In the genomic region with DNA sequence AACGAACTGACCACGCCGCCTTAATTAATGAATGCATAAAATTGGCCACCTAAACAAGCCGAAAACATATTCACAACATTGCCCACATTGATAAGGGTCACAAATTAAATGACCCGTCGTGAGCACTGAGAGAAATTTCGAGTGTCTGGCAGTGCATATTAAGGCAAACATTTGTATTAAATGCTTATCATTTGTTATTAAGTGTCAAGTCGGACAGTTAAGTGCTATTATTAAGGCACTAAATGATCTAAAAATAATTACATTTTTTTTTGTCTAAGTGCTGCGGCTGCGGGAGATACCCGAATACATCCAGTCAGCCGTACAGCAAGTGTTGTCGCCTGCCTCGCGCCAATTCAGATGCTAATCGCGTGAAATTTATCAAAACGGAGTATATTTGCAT, we compare ENCODE assay signal across 2 fruit fly cellular contexts.
A peak's percentile ranks its signal among the peaks of the same experiment; 100 is the strongest.
TF ChIP-seq lines count a peak whose summit lies in the region.

No protein-coding gene starts in this region.

TF ChIP-seq in whole organism, embryonic, 481 proteins besides CTCF, POLR2A, EP300 and RAD21 (continued from another document and continues in another):
- TF ChIP-seq CG2129 (GFP tag; IDR thresholded peaks at IDR 0.05; lab: Robert Waterston, UW; ENCODE audit: partially characterized antibody) = no peak
- no peak for TF ChIP-seq CG13287 (GFP tag; IDR thresholded peaks at IDR 0.05; lab: Robert Waterston, UW; ENCODE audit: partially characterized antibody)
- peak; percentile 20 for TF ChIP-seq kah (GFP tag; optimal IDR thresholded peaks at IDR 0.05; lab: Kevin White, UChicago)
- peak; percentile 76 for TF ChIP-seq ATbp (GFP tag; optimal IDR thresholded peaks at IDR 0.05; lab: Kevin White, UChicago)
- no peak for TF ChIP-seq Dfd (GFP tag; optimal IDR thresholded peaks at IDR 0.05; lab: Kevin White, UChicago)
- peak; percentile 49 for TF ChIP-seq NfI (GFP tag; optimal IDR thresholded peaks at IDR 0.05; lab: Kevin White, UChicago)
- peak; percentile 54 for TF ChIP-seq Usf (GFP tag; optimal IDR thresholded peaks at IDR 0.05; lab: Kevin White, UChicago)
- peak; percentile 44 for TF ChIP-seq Hmr (GFP tag; optimal IDR thresholded peaks at IDR 0.05; lab: Kevin White, UChicago)
- peak; percentile 55 for TF ChIP-seq oc (tag; optimal IDR thresholded peaks at IDR 0.05; lab: Kevin White, UChicago)
- TF ChIP-seq CG8089 (GFP tag; optimal IDR thresholded peaks at IDR 0.05; lab: Kevin White, UChicago) = no peak
- TF ChIP-seq CG34422 (GFP tag; IDR thresholded peaks at IDR 0.05; lab: Robert Waterston, UW) = peak; percentile 66; the same call in 2 of the 3 replicates
- no peak for TF ChIP-seq Adf1 (GFP tag; IDR thresholded peaks at IDR 0.05; lab: Robert Waterston, UW)
- no peak for TF ChIP-seq CG18764 (GFP tag; optimal IDR thresholded peaks at IDR 0.05; lab: Kevin White, UChicago)
- no peak for TF ChIP-seq gt (GFP tag; IDR thresholded peaks at IDR 0.05; lab: Robert Waterston, UW)
- peak; percentile 32 for TF ChIP-seq CG17802 (tag; optimal IDR thresholded peaks at IDR 0.05; lab: Kevin White, UChicago)
- no peak for TF ChIP-seq corto (GFP tag; optimal IDR thresholded peaks at IDR 0.05; lab: Kevin White, UChicago)
- TF ChIP-seq sr (GFP tag; IDR thresholded peaks at IDR 0.05; lab: Robert Waterston, UW) = no peak
- TF ChIP-seq Oli (tag; optimal IDR thresholded peaks at IDR 0.05; lab: Kevin White, UChicago) = peak; percentile 76
- no peak for TF ChIP-seq mld (GFP tag; IDR thresholded peaks at IDR 0.05; lab: Robert Waterston, UW; ENCODE audit: partially characterized antibody)
- no peak for TF ChIP-seq knrl (GFP tag; IDR thresholded peaks at IDR 0.05; lab: Robert Waterston, UW; ENCODE audit: partially characterized antibody)
- peak; percentile 24 for TF ChIP-seq lbe (GFP tag; optimal IDR thresholded peaks at IDR 0.05; lab: Kevin White, UChicago)
- TF ChIP-seq Nf-YA (GFP tag; IDR thresholded peaks at IDR 0.05; lab: Robert Waterston, UW) = peak; percentile 57; the same call in 1 of the 2 replicates
- TF ChIP-seq GATAe (GFP tag; conservative IDR thresholded peaks at IDR 0.05; lab: Robert Waterston, UW) = no peak
- no peak for TF ChIP-seq TFAM (GFP tag; optimal IDR thresholded peaks at IDR 0.05; lab: Kevin White, UChicago)
- peak; percentile 5 for TF ChIP-seq Jarid2 (GFP tag; optimal IDR thresholded peaks at IDR 0.05; lab: Kevin White, UChicago)
- TF ChIP-seq CG9932 (GFP tag; IDR thresholded peaks at IDR 0.05; lab: Robert Waterston, UW) = peak; percentile 71
- no peak for TF ChIP-seq fd64A (GFP tag; optimal IDR thresholded peaks at IDR 0.05; lab: Kevin White, UChicago)
- TF ChIP-seq CG8944 (GFP tag; optimal IDR thresholded peaks at IDR 0.05; lab: Kevin White, UChicago) = peak; percentile 10
- TF ChIP-seq ranshi (GFP tag; IDR thresholded peaks at IDR 0.05; lab: Robert Waterston, UW) = peak; percentile 69
- TF ChIP-seq CG10462 (GFP tag; optimal IDR thresholded peaks at IDR 0.05; lab: Kevin White, UChicago) = no peak
- TF ChIP-seq CG13775 (GFP tag; optimal IDR thresholded peaks at IDR 0.05; lab: Kevin White, UChicago) = peak; percentile 1
- TF ChIP-seq CG6813 (GFP tag; optimal IDR thresholded peaks at IDR 0.05; lab: Kevin White, UChicago) = peak; percentile 36
- no peak for TF ChIP-seq D (optimal IDR thresholded peaks at IDR 0.05; lab: Kevin White, UChicago)
- TF ChIP-seq D (GFP tag; optimal IDR thresholded peaks at IDR 0.05; lab: Kevin White, UChicago) = peak; percentile 7
- peak; percentile 45 for TF ChIP-seq CG11723 (GFP tag; optimal IDR thresholded peaks at IDR 0.05; lab: Kevin White, UChicago)
- TF ChIP-seq CG7372 (GFP tag; IDR thresholded peaks at IDR 0.05; lab: Robert Waterston, UW) = 0 out of 2 replicates have a peak, but pooled peaks have one; percentile 27
- TF ChIP-seq CG12942 (GFP tag; optimal IDR thresholded peaks at IDR 0.05; lab: Kevin White, UChicago) = peak; percentile 59
- TF ChIP-seq jigr1 (GFP tag; IDR thresholded peaks at IDR 0.05; lab: Robert Waterston, UW) = peak; percentile 53; the same call in 1 of the 3 replicates
- no peak for TF ChIP-seq Lpt (GFP tag; optimal IDR thresholded peaks at IDR 0.05; lab: Kevin White, UChicago)
- TF ChIP-seq tna (GFP tag; IDR thresholded peaks at IDR 0.05; lab: Robert Waterston, UW; ENCODE audit: partially characterized antibody) = no peak
- no peak for TF ChIP-seq Hey (tag; optimal IDR thresholded peaks at IDR 0.05; lab: Kevin White, UChicago)
- no peak for TF ChIP-seq CG6765 (GFP tag; optimal IDR thresholded peaks at IDR 0.05; lab: Kevin White, UChicago)
- no peak for TF ChIP-seq CG7963 (GFP tag; IDR thresholded peaks at IDR 0.05; lab: Robert Waterston, UW; ENCODE audit: partially characterized antibody)
- no peak for TF ChIP-seq sna (GFP tag; IDR thresholded peaks at IDR 0.05; lab: Robert Waterston, UW; ENCODE audit: partially characterized antibody)
- TF ChIP-seq CG10274 (GFP tag; optimal IDR thresholded peaks at IDR 0.05; lab: Kevin White, UChicago) = peak; percentile 14
- peak; percentile 87; the same call in 1 of the 2 replicates for TF ChIP-seq vvl (GFP tag; IDR thresholded peaks at IDR 0.05; lab: Robert Waterston, UW)
- peak; percentile 64 for TF ChIP-seq Vsx1 (GFP tag; optimal IDR thresholded peaks at IDR 0.05; lab: Kevin White, UChicago)
- peak; percentile 53 for TF ChIP-seq CG1602 (GFP tag; optimal IDR thresholded peaks at IDR 0.05; lab: Kevin White, UChicago)
- peak; percentile 51 for TF ChIP-seq pum (GFP tag; optimal IDR thresholded peaks at IDR 0.05; lab: Kevin White, UChicago)
- TF ChIP-seq CG11695 (GFP tag; IDR thresholded peaks at IDR 0.05; lab: Robert Waterston, UW) = 0 out of 3 replicates have a peak, but pooled peaks have one; percentile 49
- peak; percentile 64 for TF ChIP-seq bab2 (GFP tag; optimal IDR thresholded peaks at IDR 0.05; lab: Kevin White, UChicago)
- TF ChIP-seq CG30403 (GFP tag; optimal IDR thresholded peaks at IDR 0.05; lab: Kevin White, UChicago) = peak; percentile 71
- TF ChIP-seq CG31365 (tag; optimal IDR thresholded peaks at IDR 0.05; lab: Kevin White, UChicago) = no peak
- TF ChIP-seq gfzf (GFP tag; optimal IDR thresholded peaks at IDR 0.05; lab: Kevin White, UChicago) = no peak
- peak; percentile 44; the same call in 1 of the 2 replicates for TF ChIP-seq Doc2 (GFP tag; IDR thresholded peaks at IDR 0.05; lab: Robert Waterston, UW)
- TF ChIP-seq CG10267 (tag; optimal IDR thresholded peaks at IDR 0.05; lab: Kevin White, UChicago) = peak; percentile 25
- TF ChIP-seq ash1 (GFP tag; optimal IDR thresholded peaks at IDR 0.05; lab: Kevin White, UChicago) = no peak
- TF ChIP-seq BEAF-32 (GFP tag; optimal IDR thresholded peaks at IDR 0.05; lab: Kevin White, UChicago) = no peak
- TF ChIP-seq peb (GFP tag; IDR thresholded peaks at IDR 0.05; lab: Robert Waterston, UW) = no peak
- no peak for TF ChIP-seq CG15011 (GFP tag; optimal IDR thresholded peaks at IDR 0.05; lab: Kevin White, UChicago)
- peak; percentile 65 for TF ChIP-seq lmd (GFP tag; IDR thresholded peaks at IDR 0.05; lab: Robert Waterston, UW)
- TF ChIP-seq bowl (GFP tag; IDR thresholded peaks at IDR 0.05; lab: Robert Waterston, UW) = no peak

TF ChIP-seq in whole organism, prepupa, 60 proteins besides CTCF, POLR2A, EP300 and RAD21 (continued from another document):
- TF ChIP-seq Ets21C (GFP tag; optimal IDR thresholded peaks at IDR 0.05; lab: Kevin White, UChicago) = peak; percentile 37
- peak; percentile 59 for TF ChIP-seq cyc (GFP tag; optimal IDR thresholded peaks at IDR 0.05; lab: Kevin White, UChicago)
- TF ChIP-seq topi (GFP tag; optimal IDR thresholded peaks at IDR 0.05; lab: Kevin White, UChicago) = peak; percentile 53
- peak; percentile 22 for TF ChIP-seq Sox14 (GFP tag; optimal IDR thresholded peaks at IDR 0.05; lab: Kevin White, UChicago)
- TF ChIP-seq CG11902 (GFP tag; optimal IDR thresholded peaks at IDR 0.05; lab: Kevin White, UChicago) = peak; percentile 23
- TF ChIP-seq esn (GFP tag; optimal IDR thresholded peaks at IDR 0.05; lab: Kevin White, UChicago) = peak; percentile 60
- TF ChIP-seq CG6792 (GFP tag; optimal IDR thresholded peaks at IDR 0.05; lab: Kevin White, UChicago) = peak; percentile 34
- peak; percentile 54 for TF ChIP-seq Eip78C (GFP tag; lab: Kevin White, UChicago)
- 0 out of 3 replicates have a peak, but pooled peaks have one; percentile 37 for TF ChIP-seq CG6163 (GFP tag; IDR thresholded peaks at IDR 0.05; lab: Robert Waterston, UW)
